Worm (Caenorhabditis elegans) whole organism, young adult: ENCODE measurements around the gene eri-9.

Source experiments
- B0019.2 ChIP-seq: fragments of 200-800 bp; sonication (Bioruptor generic); conservative IDR thresholded peaks from 2 replicates; pipeline ENCODE4 v1.3.6; 2022; ENCODE audit warnings: missing genetic modification reagents, missing genetic modification characterization, missing compliant biosample characterization
- B0261.1 ChIP-seq: sonication (generic microtip); optimal IDR thresholded peaks from 2 replicates; lab custom pipeline; 2016; ENCODE audit warnings: mild to moderate bottlenecking, missing genetic modification characterization, moderate library complexity, missing compliant biosample characterization
- B0336.3 ChIP-seq: fragments of 200-800 bp; sonication (Bioruptor generic); IDR thresholded peaks from 2 replicates; pipeline ENCODE4 v1.3.6; 2022; ENCODE audit warnings: missing genetic modification characterization, missing compliant biosample characterization
- C06A6.2 ChIP-seq: fragments of 200-800 bp; sonication (Bioruptor generic); conservative IDR thresholded peaks from 2 replicates; pipeline ENCODE4 v1.3.6; 2022; ENCODE audit warnings: missing genetic modification characterization, missing compliant biosample characterization
- F23B12.7 ChIP-seq: sonication (generic microtip); optimal IDR thresholded peaks from 2 replicates; lab custom pipeline; 2017; ENCODE audit warnings: missing genetic modification characterization, mild to moderate bottlenecking, missing compliant biosample characterization, antibody characterized with exemption, moderate library complexity; ENCODE audit not compliant: insufficient read depth
- F39B2.1 ChIP-seq: fragments of 200-800 bp; sonication (Bioruptor generic); IDR thresholded peaks from 2 replicates; pipeline ENCODE4 v1.3.6; 2022; ENCODE audit warnings: missing genetic modification reagents, missing genetic modification characterization, missing compliant biosample characterization
- F57C9.4 ChIP-seq: sonication (generic microtip); optimal IDR thresholded peaks from 2 replicates; lab custom pipeline; 2017; ENCODE audit warnings: mild to moderate bottlenecking, missing genetic modification characterization, missing compliant biosample characterization
- T26A5.8 ChIP-seq: sonication (generic microtip); optimal IDR thresholded peaks from 2 replicates; lab custom pipeline; 2016; ENCODE audit warnings: missing genetic modification characterization, missing compliant biosample characterization
- Y53F4B.3 ChIP-seq: fragments of 200-800 bp; sonication (Bioruptor generic); IDR thresholded peaks from 2 replicates; pipeline ENCODE4 v1.3.6; 2022; ENCODE audit warnings: missing genetic modification reagents, missing genetic modification characterization, missing compliant biosample characterization
- aptf-3 ChIP-seq: fragments of 200-800 bp; sonication (Bioruptor generic); IDR thresholded peaks from 2 replicates; pipeline ENCODE4 v1.3.6; 2022; ENCODE audit warnings: missing genetic modification characterization, missing compliant biosample characterization
- atf-7 ChIP-seq: sonication (generic microtip); optimal IDR thresholded peaks from 2 replicates; lab custom pipeline; 2017; ENCODE audit warnings: mild to moderate bottlenecking, missing genetic modification characterization, missing compliant biosample characterization
- attf-3 ChIP-seq: fragments of 200-800 bp; sonication (Bioruptor generic); conservative IDR thresholded peaks from 2 replicates; pipeline ENCODE4 v1.3.6; 2022; ENCODE audit warnings: missing genetic modification reagents, missing genetic modification characterization, missing compliant biosample characterization
- attf-5 ChIP-seq: fragments of 200-800 bp; sonication (Bioruptor generic); optimal IDR thresholded peaks from 2 replicates; lab custom pipeline; 2018; ENCODE audit warnings: mild to moderate bottlenecking, missing genetic modification characterization, missing compliant biosample characterization
- attf-6 ChIP-seq: fragments of 200-800 bp; sonication (Bioruptor generic); IDR thresholded peaks from 2 replicates; pipeline ENCODE4 v1.3.6; 2022; ENCODE audit warnings: missing genetic modification reagents, missing genetic modification characterization, missing compliant biosample characterization
- bed-2 ChIP-seq: fragments of 200-800 bp; sonication (Bioruptor generic); IDR thresholded peaks from 2 replicates; pipeline ENCODE4 v1.3.6; 2022; ENCODE audit warnings: missing genetic modification reagents, missing genetic modification characterization, missing compliant biosample characterization
- cebp-2 ChIP-seq: fragments of 200-800 bp; sonication (Bioruptor generic); IDR thresholded peaks from 2 replicates; pipeline ENCODE4 v1.3.6; 2022; ENCODE audit warnings: missing genetic modification characterization, missing compliant biosample characterization
- ceh-100 ChIP-seq: fragments of 200-800 bp; sonication (Bioruptor generic); IDR thresholded peaks from 2 replicates; pipeline ENCODE4 v1.3.6; 2022; ENCODE audit warnings: missing genetic modification reagents, missing genetic modification characterization, missing compliant biosample characterization
- ceh-79 ChIP-seq: sonication (generic microtip); optimal IDR thresholded peaks from 2 replicates; lab custom pipeline; 2017; ENCODE audit warnings: mild to moderate bottlenecking, missing genetic modification characterization, missing compliant biosample characterization
- chd-7 ChIP-seq: sonication (generic microtip); optimal IDR thresholded peaks from 2 replicates; lab custom pipeline; 2016; ENCODE audit warnings: mild to moderate bottlenecking, missing genetic modification characterization, moderate library complexity, missing compliant biosample characterization
- dpff-1 ChIP-seq: sonication (generic microtip); optimal IDR thresholded peaks from 2 replicates; lab custom pipeline; 2017; ENCODE audit warnings: mild to moderate bottlenecking, missing genetic modification characterization, missing compliant biosample characterization
- efl-1 ChIP-seq: fragments of 150-350 bp; optimal IDR thresholded peaks from 2 replicates; lab custom pipeline; 2014; ENCODE audit warnings: missing biosample characterization, missing genetic modification reagents, missing genetic modification characterization
- egl-44 ChIP-seq: fragments of 200-800 bp; sonication (Bioruptor generic); IDR thresholded peaks from 2 replicates; pipeline ENCODE4 v1.3.6; 2022; ENCODE audit warnings: missing genetic modification reagents, missing genetic modification characterization, missing compliant biosample characterization
- ets-4 ChIP-seq: fragments of 200-800 bp; sonication (Bioruptor generic); optimal IDR thresholded peaks from 2 replicates; lab custom pipeline; 2018; ENCODE audit warnings: mild to moderate bottlenecking, missing genetic modification characterization, missing compliant biosample characterization
- hmg-1.2 ChIP-seq: fragments of 200-800 bp; sonication (Bioruptor generic); IDR thresholded peaks from 2 replicates; pipeline ENCODE4 v1.3.6; 2022; ENCODE audit warnings: missing genetic modification reagents, missing genetic modification characterization, missing compliant biosample characterization
- hsf-1 ChIP-seq: fragments of 200-800 bp; sonication (Bioruptor generic); IDR thresholded peaks from 2 replicates; pipeline ENCODE4 v1.3.6; 2022; ENCODE audit warnings: missing genetic modification reagents, missing genetic modification characterization, missing compliant biosample characterization
- let-526 ChIP-seq: fragments of 200-800 bp; sonication (Bioruptor generic); IDR thresholded peaks from 2 replicates; pipeline ENCODE4 v1.3.6; 2022; ENCODE audit warnings: missing genetic modification reagents, missing genetic modification characterization, missing compliant biosample characterization
- lin-35 ChIP-seq, 3 experiments: fragments of 150-350 bp in 2 of 3; sonication (generic microtip) in 1 of 3; optimal IDR thresholded peaks; 2 replicates each; lab custom pipeline; 2014 to 2018; ENCODE audit warnings: missing biosample characterization in 3 of 3, missing genetic modification characterization in 3 of 3, missing genetic modification reagents in 3 of 3
- lir-1 ChIP-seq: fragments of 200-800 bp; sonication (Bioruptor generic); conservative IDR thresholded peaks from 2 replicates; pipeline ENCODE4 v1.3.6; 2022; ENCODE audit warnings: missing genetic modification reagents, missing genetic modification characterization, missing compliant biosample characterization
- lsl-1 ChIP-seq: fragments of 200-800 bp; sonication (Bioruptor generic); optimal IDR thresholded peaks from 2 replicates; lab custom pipeline; 2018; ENCODE audit warnings: mild to moderate bottlenecking, missing genetic modification characterization, moderate library complexity, missing compliant biosample characterization
- lsy-27 ChIP-seq: sonication (generic microtip); optimal IDR thresholded peaks from 2 replicates; lab custom pipeline; 2017; ENCODE audit warnings: missing genetic modification characterization, mild to moderate bottlenecking, missing compliant biosample characterization, antibody characterized with exemption, missing genotype, borderline replicate concordance; ENCODE audit not compliant: insufficient read depth
- madf-3 ChIP-seq: fragments of 200-800 bp; sonication (Bioruptor generic); IDR thresholded peaks from 2 replicates; pipeline ENCODE4 v1.3.6; 2022; ENCODE audit warnings: missing genetic modification reagents, missing genetic modification characterization, missing compliant biosample characterization
- mes-4 ChIP-seq: sonication (generic microtip); optimal IDR thresholded peaks from 2 replicates; lab custom pipeline; 2016; ENCODE audit warnings: missing genotype, missing genetic modification characterization, missing compliant biosample characterization
- nfya-1 ChIP-seq: sonication (generic microtip); optimal IDR thresholded peaks from 2 replicates; lab custom pipeline; 2017; ENCODE audit warnings: antibody characterized with exemption, missing compliant biosample characterization, missing genetic modification characterization, borderline replicate concordance; ENCODE audit not compliant: insufficient read depth
- nfyb-1 ChIP-seq: fragments of 200-800 bp; sonication (Bioruptor generic); IDR thresholded peaks from 2 replicates; pipeline ENCODE4 v1.3.6; 2022; ENCODE audit warnings: missing genetic modification reagents, missing genetic modification characterization, missing compliant biosample characterization
- pbrm-1 ChIP-seq: fragments of 200-800 bp; sonication (Bioruptor generic); IDR thresholded peaks from 2 replicates; pipeline ENCODE4 v1.3.6; 2022; ENCODE audit warnings: missing genetic modification reagents, missing genetic modification characterization, missing compliant biosample characterization
- pha-4 ChIP-seq: fragments of 150-350 bp; sonication (generic microtip); optimal IDR thresholded peaks from 2 replicates; lab custom pipeline; 2014; ENCODE audit warnings: missing biosample characterization, missing genetic modification reagents, missing genetic modification characterization
- rec-8 ChIP-seq, 2 experiments: sonication (generic microtip); optimal IDR thresholded peaks; 2 replicates each; lab custom pipeline; 2016; ENCODE audit warnings: mild to moderate bottlenecking in 2 of 2, missing genetic modification characterization in 2 of 2, missing genetic modification reagents in 2 of 2, missing genotype in 2 of 2, missing biosample characterization in 1 of 2, missing compliant biosample characterization in 1 of 2, moderate library complexity in 1 of 2
- sdz-38 ChIP-seq: sonication (generic microtip); optimal IDR thresholded peaks from 2 replicates; lab custom pipeline; 2016; ENCODE audit warnings: missing genotype, missing genetic modification characterization, missing compliant biosample characterization
- sea-2 ChIP-seq: fragments of 200-800 bp; sonication (Bioruptor generic); IDR thresholded peaks from 2 replicates; pipeline ENCODE4 v1.3.6; 2022; ENCODE audit warnings: missing genetic modification characterization, missing compliant biosample characterization
- snpc-1.3 ChIP-seq: sonication (generic microtip); optimal IDR thresholded peaks from 2 replicates; lab custom pipeline; 2017; ENCODE audit warnings: missing genetic modification characterization, mild to moderate bottlenecking, missing compliant biosample characterization, antibody characterized with exemption, moderate library complexity, missing genotype, missing genetic modification reagents; ENCODE audit not compliant: insufficient read depth
- snpc-3.4 ChIP-seq: sonication (generic microtip); optimal IDR thresholded peaks from 2 replicates; lab custom pipeline; 2017; ENCODE audit warnings: missing genetic modification characterization, mild to moderate bottlenecking, missing compliant biosample characterization, antibody characterized with exemption, moderate library complexity, missing genotype, missing genetic modification reagents
- snpc-4 ChIP-seq, 5 experiments: fragments of 150-350 bp in 1 of 5; sonication (generic microtip) in 4 of 5; optimal IDR thresholded peaks; 2 replicates each; lab custom pipeline; 2014 to 2018; ENCODE audit warnings: missing genetic modification characterization in 5 of 5, missing biosample characterization in 3 of 5, antibody characterized with exemption in 2 of 5, mild to moderate bottlenecking in 2 of 5, missing compliant biosample characterization in 2 of 5, missing genotype in 2 of 5, moderate library complexity in 2 of 5, missing genetic modification reagents in 1 of 5
- sptf-2 ChIP-seq: fragments of 200-800 bp; sonication (Bioruptor generic); optimal IDR thresholded peaks from 2 replicates; lab custom pipeline; 2018; ENCODE audit warnings: mild to moderate bottlenecking, missing genetic modification characterization, missing compliant biosample characterization
- tbp1 ChIP-seq: fragments of 200-800 bp; sonication (Bioruptor generic); optimal IDR thresholded peaks from 2 replicates; lab custom pipeline; 2018; ENCODE audit warnings: mild to moderate bottlenecking, missing genetic modification characterization, missing compliant biosample characterization
- unc-62 ChIP-seq: fragments of 150-350 bp; optimal IDR thresholded peaks from 2 replicates; lab custom pipeline; 2014; ENCODE audit warnings: missing biosample characterization, missing genetic modification reagents, missing genetic modification characterization
- xnd-1 ChIP-seq: sonication (generic microtip); optimal IDR thresholded peaks from 2 replicates; lab custom pipeline; 2016; ENCODE audit warnings: missing genotype, missing genetic modification reagents, missing genetic modification characterization, missing compliant biosample characterization
- zfh-2 ChIP-seq: fragments of 200-800 bp; sonication (Bioruptor generic); conservative IDR thresholded peaks from 2 replicates; pipeline ENCODE4 v1.3.6; 2022; ENCODE audit warnings: missing genetic modification reagents, missing genetic modification characterization, missing compliant biosample characterization

The eri-9 gene

DNA sequence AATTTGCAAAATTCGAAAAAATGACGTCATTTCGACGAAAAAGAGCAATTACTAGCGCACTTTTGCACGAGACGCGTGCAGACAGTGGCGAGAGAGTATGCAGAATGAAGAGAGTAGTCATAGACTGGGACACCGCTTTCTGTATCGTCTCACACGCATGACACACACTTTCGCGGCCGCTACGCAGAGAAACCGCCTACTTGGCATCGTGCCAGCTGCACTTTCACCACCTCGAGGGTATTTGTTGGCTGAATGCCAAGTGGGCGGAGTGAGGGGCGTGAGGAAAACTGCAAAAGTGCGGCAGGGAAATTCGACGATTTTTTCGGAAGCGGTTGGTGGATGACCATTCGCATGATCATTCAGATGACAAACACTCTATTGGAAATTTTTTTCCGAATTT lies 32.5 kb upstream of the eri-9 start (continued):
- no peak for TF ChIP-seq nfya-1 (tag; lab: Kevin White, UChicago)
- peak; percentile 100 for TF ChIP-seq atf-7 (tag; lab: Kevin White, UChicago)
- no peak for TF ChIP-seq T26A5.8 (tag; lab: Kevin White, UChicago)
- peak; percentile 69 for TF ChIP-seq snpc-4 (GFP tag; optimal IDR thresholded peaks at IDR 0.05; lab: Kevin White, UChicago)
- peak; percentile 77 to 91 (median 82) for TF ChIP-seq snpc-4 (tag; optimal IDR thresholded peaks at IDR 0.05; lab: Kevin White, UChicago)
- peak; percentile 95 for TF ChIP-seq madf-3 (GFP tag; lab: Robert Waterston, UW)
- peak; percentile 58 for TF ChIP-seq sptf-2 (GFP tag; lab: Kevin White, UChicago)
- no peak for TF ChIP-seq F39B2.1 (GFP tag; lab: Robert Waterston, UW)
- TF ChIP-seq Y53F4B.3 (GFP tag; lab: Robert Waterston, UW): no peak
- peak; percentile 97 for TF ChIP-seq sea-2 (GFP tag; lab: Robert Waterston, UW)
- peak; percentile 7 for TF ChIP-seq dpff-1 (tag; lab: Kevin White, UChicago)
- TF ChIP-seq lsy-27 (tag; lab: Kevin White, UChicago): no peak
- TF ChIP-seq bed-2: peak; percentile 86
- TF ChIP-seq attf-5 (GFP tag; lab: Kevin White, UChicago): peak; percentile 99
- TF ChIP-seq rec-8 (tag; optimal IDR thresholded peaks at IDR 0.05; lab: Kevin White, UChicago): no peak
- TF ChIP-seq B0019.2 (GFP tag; lab: Robert Waterston, UW): peak; percentile 71
- no peak for TF ChIP-seq snpc-3.4 (tag; lab: Kevin White, UChicago)
- TF ChIP-seq lir-1 (GFP tag; lab: Robert Waterston, UW): peak; percentile 96
- TF ChIP-seq unc-62 (GFP tag; lab: Kevin White, UChicago): peak; percentile 77
- peak; percentile 77 for TF ChIP-seq tbp1 (GFP tag; lab: Kevin White, UChicago)
- peak; percentile 95 for TF ChIP-seq hmg-1.2 (GFP tag; lab: Robert Waterston, UW)
- TF ChIP-seq C06A6.2: peak; percentile 100
- peak; percentile 90 for TF ChIP-seq ceh-100 (GFP tag; lab: Robert Waterston, UW)
- no peak for TF ChIP-seq mes-4 (tag; lab: Kevin White, UChicago)
- peak; percentile 76 for TF ChIP-seq attf-3 (GFP tag; lab: Robert Waterston, UW)
- TF ChIP-seq lsl-1 (GFP tag; lab: Kevin White, UChicago): peak; percentile 49
- TF ChIP-seq F23B12.7 (tag; lab: Kevin White, UChicago): peak; percentile 41
- TF ChIP-seq F57C9.4: peak; percentile 58
- peak; percentile 75 for TF ChIP-seq hsf-1 (GFP tag; lab: Robert Waterston, UW)
- peak; percentile 100 for TF ChIP-seq B0336.3 (GFP tag; lab: Robert Waterston, UW)
- no peak for TF ChIP-seq sdz-38 (tag; lab: Kevin White, UChicago)
- TF ChIP-seq attf-6 (GFP tag; lab: Robert Waterston, UW): 0 out of 2 replicates have a peak, but pooled peaks have one; percentile 62
- peak; percentile 66 for TF ChIP-seq efl-1 (GFP tag; lab: Kevin White, UChicago)
- TF ChIP-seq snpc-1.3: no peak
- TF ChIP-seq zfh-2 (GFP tag; lab: Robert Waterston, UW): peak; percentile 100
- TF ChIP-seq aptf-3 (GFP tag; lab: Robert Waterston, UW): no peak
- TF ChIP-seq ceh-79: peak; percentile 93
- peak; percentile 98 for TF ChIP-seq egl-44 (GFP tag; lab: Robert Waterston, UW)
- TF ChIP-seq pha-4: peak; percentile 84
- peak; percentile 37 for TF ChIP-seq B0261.1
- peak; percentile 100 for TF ChIP-seq chd-7 (tag; lab: Kevin White, UChicago)
- TF ChIP-seq let-526 (GFP tag; lab: Robert Waterston, UW): peak; percentile 99
- no peak for TF ChIP-seq cebp-2 (GFP tag; lab: Robert Waterston, UW)
- TF ChIP-seq xnd-1 (tag; lab: Kevin White, UChicago): no peak
- TF ChIP-seq pbrm-1 (GFP tag; lab: Robert Waterston, UW): peak; percentile 97
- peak in 2 of 3 experiments; percentile 68 to 96 for TF ChIP-seq lin-35 (GFP tag; optimal IDR thresholded peaks at IDR 0.05; lab: Kevin White, UChicago)
- TF ChIP-seq ets-4 (GFP tag; lab: Kevin White, UChicago): peak; percentile 99
- TF ChIP-seq nfyb-1: peak; percentile 99
